Worm (Caenorhabditis elegans): ENCODE measurements around the gene C03B1.1.
A peak's percentile ranks its signal among the peaks of the same experiment; 100 is the strongest.

Gene C03B1.1

DNA sequence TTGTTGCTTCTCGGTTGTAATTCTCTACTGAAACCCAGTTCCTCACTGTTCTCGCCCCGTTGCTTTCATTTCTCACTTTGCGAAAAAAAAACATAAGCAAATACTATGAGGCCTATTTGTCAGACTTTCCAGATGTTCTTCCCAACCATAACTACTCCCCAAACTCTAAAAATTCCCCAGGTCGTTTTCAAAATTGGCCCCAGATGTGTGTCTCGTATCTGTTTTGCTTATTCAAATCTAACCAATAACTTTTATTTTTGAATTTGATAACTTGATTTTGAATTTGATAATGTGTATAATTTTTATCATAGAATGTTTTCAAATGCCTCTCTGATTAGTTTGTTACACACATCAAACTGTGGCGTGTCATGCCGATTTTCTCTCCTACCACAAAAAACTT, 33.3 kb downstream of the C03B1.1 start:
- no peak for TF ChIP-seq blmp-1 (tag; optimal IDR thresholded peaks at IDR 0.05)
- TF ChIP-seq hlh-1 (tag; optimal IDR thresholded peaks at IDR 0.05) = no peak
- no peak for TF ChIP-seq unc-62 (GFP tag; optimal IDR thresholded peaks at IDR 0.05)
- TF ChIP-seq nhr-2 (tag; optimal IDR thresholded peaks at IDR 0.05) = no peak
- no peak for TF ChIP-seq lin-32 (GFP tag; optimal IDR thresholded peaks at IDR 0.05)
- no peak for TF ChIP-seq snpc-4 (tag; optimal IDR thresholded peaks at IDR 0.05)
- TF ChIP-seq nhr-12 (tag; optimal IDR thresholded peaks at IDR 0.05) = no peak
- TF ChIP-seq ceh-39 (tag; optimal IDR thresholded peaks at IDR 0.05) = no peak
- no peak for TF ChIP-seq lin-13 (tag; optimal IDR thresholded peaks at IDR 0.05)
- no peak for TF ChIP-seq unc-120 (tag; optimal IDR thresholded peaks at IDR 0.05; ENCODE audit: poor library complexity, severe bottlenecking)
- TF ChIP-seq sptf-1 (tag; optimal IDR thresholded peaks at IDR 0.05) = no peak

DNA sequence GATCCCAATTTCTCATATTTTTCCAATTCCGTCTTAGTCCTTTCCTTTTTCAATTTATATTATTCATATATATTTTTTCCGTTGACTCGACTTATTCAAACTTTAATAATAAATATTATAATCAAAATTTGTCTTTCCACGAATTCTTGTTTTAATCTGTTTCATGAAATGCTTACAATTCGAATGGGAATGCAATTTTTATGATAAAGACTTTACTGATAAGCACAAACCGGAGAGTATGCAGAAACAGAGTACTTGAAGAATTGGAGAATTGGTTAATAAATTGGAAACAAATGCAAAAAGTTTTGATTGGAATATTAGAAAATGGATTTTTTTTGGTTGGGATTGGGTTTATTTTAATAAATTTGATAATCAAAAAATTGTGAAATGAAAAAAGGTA, 33.7 kb downstream of the C03B1.1 start:
- TF ChIP-seq ceh-43 (GFP tag; optimal IDR thresholded peaks at IDR 0.05) (no peak), ceh-83 (GFP tag; optimal IDR thresholded peaks at IDR 0.05) (no peak), sem-2 (GFP tag; optimal IDR thresholded peaks at IDR 0.05) (no peak), unc-62 (GFP tag; optimal IDR thresholded peaks at IDR 0.05) (no peak), snpc-4 (tag; optimal IDR thresholded peaks at IDR 0.05) (no peak), hlh-1 (tag; optimal IDR thresholded peaks at IDR 0.05) (no peak), elt-1 (tag; optimal IDR thresholded peaks at IDR 0.05; ENCODE audit: borderline replicate concordance, insufficient read depth) (no peak), nhr-28 (tag; optimal IDR thresholded peaks at IDR 0.05) (no peak), unc-120 (tag; optimal IDR thresholded peaks at IDR 0.05; ENCODE audit: poor library complexity, severe bottlenecking) (no peak), mls-2 (tag; optimal IDR thresholded peaks at IDR 0.05) (no peak), ces-1 (GFP tag; optimal IDR thresholded peaks at IDR 0.05) (no peak), lin-13 (tag; optimal IDR thresholded peaks at IDR 0.05) (no peak), mab-5 (tag; optimal IDR thresholded peaks at IDR 0.05) (no peak), flh-1 (GFP tag; optimal IDR thresholded peaks at IDR 0.05) (no peak), mep-1 (tag; optimal IDR thresholded peaks at IDR 0.05) (no peak), ham-2 (GFP tag; optimal IDR thresholded peaks at IDR 0.05) (no peak), nhr-12 (tag; optimal IDR thresholded peaks at IDR 0.05) (no peak), blmp-1 (tag; optimal IDR thresholded peaks at IDR 0.05) (no peak), ceh-39 (tag; optimal IDR thresholded peaks at IDR 0.05) (no peak), M03D4.4 (tag; optimal IDR thresholded peaks at IDR 0.05) (no peak)

DNA sequence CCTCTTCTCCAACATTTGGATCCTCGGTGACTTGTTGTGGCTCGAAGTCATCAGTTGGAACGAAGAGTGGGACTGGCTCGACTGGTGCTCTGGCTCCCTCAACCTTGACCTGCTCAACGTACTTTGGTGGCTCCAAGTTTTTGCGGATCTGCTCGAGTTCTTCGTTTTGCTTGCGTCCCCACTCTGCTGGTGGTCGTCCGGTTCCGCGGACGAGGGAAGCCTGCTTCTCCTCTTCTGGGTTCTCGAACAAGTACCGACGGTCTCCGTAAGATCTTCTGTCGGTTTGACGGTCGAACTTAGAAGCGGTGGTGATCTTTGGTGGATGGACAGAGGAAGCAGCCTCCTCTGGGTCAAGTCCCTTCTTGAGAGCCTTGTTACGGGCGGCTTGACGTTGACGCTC, 34.2 kb downstream of the C03B1.1 start:
- no peak for TF ChIP-seq lin-13 (tag; optimal IDR thresholded peaks at IDR 0.05)
- TF ChIP-seq elt-1 (tag; optimal IDR thresholded peaks at IDR 0.05; ENCODE audit: borderline replicate concordance, insufficient read depth) = no peak

DNA sequence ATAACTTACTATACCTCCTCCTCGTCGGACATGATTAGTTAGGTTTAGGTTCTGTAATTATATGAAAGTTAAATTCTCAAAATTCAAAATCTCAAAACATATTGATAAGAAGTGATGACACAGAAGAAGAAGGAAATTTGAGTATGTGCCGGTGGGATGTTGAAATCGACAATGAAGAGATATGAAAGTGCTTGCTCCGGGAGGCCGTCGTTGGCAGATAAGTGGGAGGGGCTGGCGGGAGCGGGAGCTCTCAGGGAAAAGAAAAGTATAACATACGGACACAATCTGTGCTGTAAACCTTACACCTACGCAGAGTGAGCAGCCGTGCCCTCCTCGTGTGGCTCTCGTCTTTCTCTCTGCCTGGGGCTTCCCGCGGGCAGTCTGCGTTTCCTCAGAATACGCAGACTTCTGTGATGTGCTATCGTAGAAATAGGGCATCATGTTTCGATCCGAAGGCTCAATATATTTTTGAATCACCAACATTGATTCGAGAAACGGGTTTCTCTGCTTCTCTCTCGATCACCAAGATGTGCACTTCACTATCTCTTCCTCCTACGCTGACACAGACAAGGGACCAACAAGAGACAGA, 35.7 kb downstream of the C03B1.1 start, which contains the start of gene mup-2:
Gene mup-2 (minus strand): TSS at position 51 of the 589 bp plus-strand sequence.
- TF ChIP-seq mls-2 (tag; optimal IDR thresholded peaks at IDR 0.05) (no peak), elt-3 (tag; optimal IDR thresholded peaks at IDR 0.05) (no peak), nhr-76 (tag; optimal IDR thresholded peaks at IDR 0.05) (no peak), hlh-1 (tag; optimal IDR thresholded peaks at IDR 0.05) (peak; percentile 96), zip-8 (tag; optimal IDR thresholded peaks at IDR 0.05) (no peak), ces-1 (GFP tag; optimal IDR thresholded peaks at IDR 0.05) (no peak), unc-62 (GFP tag; optimal IDR thresholded peaks at IDR 0.05) (peak; percentile 75), unc-120 (tag; optimal IDR thresholded peaks at IDR 0.05; ENCODE audit: poor library complexity, severe bottlenecking) (peak; percentile 93)

DNA sequence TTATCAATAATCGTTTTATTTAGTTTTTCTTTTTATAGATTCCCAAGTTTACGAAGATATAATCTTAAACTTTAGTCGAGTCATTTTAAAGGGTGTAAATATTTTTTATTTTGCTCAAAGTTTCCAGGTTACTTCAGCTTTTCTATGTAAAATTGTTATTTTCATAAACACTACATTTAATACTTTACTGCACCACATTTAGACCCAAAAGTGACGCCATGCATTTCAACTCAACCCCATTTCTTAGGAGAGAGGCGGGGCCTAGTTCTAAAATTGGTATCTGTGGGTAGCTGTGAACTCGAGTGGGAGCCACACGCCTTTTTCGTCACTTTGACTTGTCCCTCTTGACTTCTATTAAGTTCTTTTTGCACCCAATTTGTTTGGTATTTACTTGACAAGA, 38.0 kb downstream of the C03B1.1 start, which contains the start of gene T22E5.1:
Gene T22E5.1 (plus strand): TSS at position 301 of the 400 bp plus-strand sequence.
- TF ChIP-seq sem-2 (GFP tag; optimal IDR thresholded peaks at IDR 0.05) (no peak), cnd-1 (tag; optimal IDR thresholded peaks at IDR 0.05) (no peak), elt-3 (tag; optimal IDR thresholded peaks at IDR 0.05) (no peak), flh-1 (GFP tag; optimal IDR thresholded peaks at IDR 0.05) (no peak), nhr-12 (tag; optimal IDR thresholded peaks at IDR 0.05) (no peak), ztf-11 (tag; optimal IDR thresholded peaks at IDR 0.05) (no peak), drap-1 (GFP tag; optimal IDR thresholded peaks at IDR 0.05) (no peak), mep-1 (tag; optimal IDR thresholded peaks at IDR 0.05) (no peak), unc-62 (GFP tag; optimal IDR thresholded peaks at IDR 0.05) (no peak), bed-3 (GFP tag; optimal IDR thresholded peaks at IDR 0.05) (no peak), lin-32 (GFP tag; optimal IDR thresholded peaks at IDR 0.05) (no peak), pha-4 (tag; optimal IDR thresholded peaks at IDR 0.05) (no peak), ceh-83 (GFP tag; optimal IDR thresholded peaks at IDR 0.05) (no peak), nhr-237 (tag; optimal IDR thresholded peaks at IDR 0.05) (no peak), ceh-43 (GFP tag; optimal IDR thresholded peaks at IDR 0.05) (no peak)

Measured in whole organism, mixed stage, embryonic.